Fruit fly (Drosophila melanogaster): ENCODE results near the gene CG4045.

Gene CG4045

DNA sequence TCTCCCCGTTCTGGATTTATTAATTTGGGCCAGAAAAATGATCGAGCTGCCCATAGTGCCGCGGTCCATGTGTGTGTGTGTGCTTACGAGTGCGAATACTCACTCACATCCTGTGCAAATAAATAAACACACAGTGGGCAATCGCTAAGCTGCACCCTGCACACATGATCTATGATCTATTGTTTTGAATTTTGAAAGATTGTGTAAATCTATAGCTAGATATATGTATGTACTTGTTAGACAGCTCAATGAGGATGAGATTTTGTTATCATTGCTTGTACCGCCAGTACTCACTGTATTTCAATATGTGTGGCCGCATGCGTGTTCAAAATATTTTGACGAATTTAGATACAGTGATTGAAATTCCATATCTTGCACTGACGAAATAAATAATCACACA is 7.4 kb upstream of the CG4045 start (continued):
- TF ChIP-seq Hand (GFP tag; optimal IDR thresholded peaks at IDR 0.05): peak; percentile 27
- TF ChIP-seq CG11456 (GFP tag; IDR thresholded peaks at IDR 0.05): peak; percentile 85
- TF ChIP-seq run (tag; optimal IDR thresholded peaks at IDR 0.05): no peak
- TF ChIP-seq CG30020 (tag; optimal IDR thresholded peaks at IDR 0.05): no peak
- no peak for TF ChIP-seq CG10431 (GFP tag; optimal IDR thresholded peaks at IDR 0.05)
- no peak for TF ChIP-seq HLHmδ (GFP tag; optimal IDR thresholded peaks at IDR 0.05)
- no peak for TF ChIP-seq Dp (GFP tag; optimal IDR thresholded peaks at IDR 0.05)
- no peak for TF ChIP-seq CG4730 (GFP tag; IDR thresholded peaks at IDR 0.05)
- TF ChIP-seq CG3163 (GFP tag; optimal IDR thresholded peaks at IDR 0.05): no peak
- TF ChIP-seq CG8281 (tag; optimal IDR thresholded peaks at IDR 0.05): no peak
- no peak for TF ChIP-seq CG31441 (GFP tag; IDR thresholded peaks at IDR 0.05)
- TF ChIP-seq Xbp1 (GFP tag; optimal IDR thresholded peaks at IDR 0.05): peak; percentile 32
- peak; percentile 38 for TF ChIP-seq CG3995 (GFP tag; optimal IDR thresholded peaks at IDR 0.05)
- no peak for TF ChIP-seq sc (optimal IDR thresholded peaks at IDR 0.05)
- no peak for TF ChIP-seq sc (GFP tag; optimal IDR thresholded peaks at IDR 0.05)
- peak; percentile 11 for TF ChIP-seq Mad (GFP tag; optimal IDR thresholded peaks at IDR 0.05)
- peak; percentile 29; the same call in 1 of the 2 replicates for TF ChIP-seq HLH3B (GFP tag; IDR thresholded peaks at IDR 0.05)
- TF ChIP-seq dysf (GFP tag; IDR thresholded peaks at IDR 0.05): peak; percentile 75
- TF ChIP-seq da (GFP tag; optimal IDR thresholded peaks at IDR 0.05): no peak
- no peak for TF ChIP-seq CG1602 (GFP tag; optimal IDR thresholded peaks at IDR 0.05)
- no peak for TF ChIP-seq z (GFP tag; IDR thresholded peaks at IDR 0.05)
- TF ChIP-seq CG18764 (GFP tag; optimal IDR thresholded peaks at IDR 0.05): no peak
- TF ChIP-seq CG14667 (GFP tag; IDR thresholded peaks at IDR 0.05): 0 out of 2 replicates have a peak, but pooled peaks have one; percentile 41
- TF ChIP-seq Hr39 (optimal IDR thresholded peaks at IDR 0.05): no peak
- peak; percentile 86 for TF ChIP-seq CG32532 (GFP tag; IDR thresholded peaks at IDR 0.05)
- TF ChIP-seq Neu2 (GFP tag; optimal IDR thresholded peaks at IDR 0.05; ENCODE audit: borderline replicate concordance): no peak
- TF ChIP-seq cwo (GFP tag; optimal IDR thresholded peaks at IDR 0.05): peak; percentile 48
- no peak for TF ChIP-seq sr (GFP tag; IDR thresholded peaks at IDR 0.05)
- peak; percentile 55 for TF ChIP-seq fd3F (GFP tag; optimal IDR thresholded peaks at IDR 0.05)
- TF ChIP-seq inv (GFP tag; IDR thresholded peaks at IDR 0.05; ENCODE audit: partially characterized antibody): no peak
- no peak for TF ChIP-seq jing (GFP tag; optimal IDR thresholded peaks at IDR 0.05)
- no peak for TF ChIP-seq CG4424 (GFP tag; optimal IDR thresholded peaks at IDR 0.05)
- peak; percentile 74 for TF ChIP-seq schlank (tag; optimal IDR thresholded peaks at IDR 0.05)
- TF ChIP-seq B-H2 (GFP tag; optimal IDR thresholded peaks at IDR 0.05): peak; percentile 37
- no peak for TF ChIP-seq sna (GFP tag; IDR thresholded peaks at IDR 0.05; ENCODE audit: partially characterized antibody)
- TF ChIP-seq Lim3 (GFP tag; IDR thresholded peaks at IDR 0.05): no peak
- TF ChIP-seq rib (GFP tag; IDR thresholded peaks at IDR 0.05): peak; percentile 77
- TF ChIP-seq CG7357 (GFP tag; IDR thresholded peaks at IDR 0.05): peak; percentile 56; the same call in 2 of the 3 replicates
- TF ChIP-seq chn (GFP tag; optimal IDR thresholded peaks at IDR 0.05): peak; percentile 39
- peak; percentile 62 for TF ChIP-seq PHDP (tag; optimal IDR thresholded peaks at IDR 0.05)
- no peak for TF ChIP-seq p53 (GFP tag; optimal IDR thresholded peaks at IDR 0.05)
- no peak for TF ChIP-seq sima (GFP tag; optimal IDR thresholded peaks at IDR 0.05)
- peak; percentile 52 for TF ChIP-seq Dek (tag; optimal IDR thresholded peaks at IDR 0.05)
- no peak for TF ChIP-seq Gsc (GFP tag; IDR thresholded peaks at IDR 0.05)
- TF ChIP-seq Sry-β (GFP tag; optimal IDR thresholded peaks at IDR 0.05): no peak
- peak; percentile 40 for TF ChIP-seq CG10209 (GFP tag; optimal IDR thresholded peaks at IDR 0.05)
- no peak for TF ChIP-seq stwl (tag; optimal IDR thresholded peaks at IDR 0.05)
- TF ChIP-seq CrebB (tag; optimal IDR thresholded peaks at IDR 0.05): peak; percentile 56
- no peak for TF ChIP-seq CG15479 (GFP tag; optimal IDR thresholded peaks at IDR 0.05)
- TF ChIP-seq CG34376 (GFP tag; optimal IDR thresholded peaks at IDR 0.05): no peak
- peak; percentile 42; the same call in 1 of the 2 replicates for TF ChIP-seq CG6689 (GFP tag; IDR thresholded peaks at IDR 0.05)
- TF ChIP-seq fd96Cb (tag; optimal IDR thresholded peaks at IDR 0.05): no peak

Measured in whole organism, embryonic.